Worm (Caenorhabditis elegans) whole organism, L1 larva: ENCODE data around the gene cky-1.

Experiments
- C16A3.4 ChIP-seq: fragments of 150-350 bp; optimal IDR thresholded peaks from 2 replicates; lab custom pipeline; 2014; ENCODE audit warnings: missing biosample characterization, missing genetic modification characterization
- C34B4.2 ChIP-seq: sonication (generic microtip); optimal IDR thresholded peaks from 2 replicates; lab custom pipeline; 2017; ENCODE audit warnings: mild to moderate bottlenecking, missing genetic modification characterization, missing compliant biosample characterization
- blmp-1 ChIP-seq: fragments of 150-350 bp; optimal IDR thresholded peaks from 2 replicates; lab custom pipeline; 2014; ENCODE audit warnings: missing biosample characterization, missing genetic modification characterization
- ceh-82 ChIP-seq, 3 experiments: fragments of 150-350 bp in 1 of 3; sonication (generic microtip) in 2 of 3; optimal IDR thresholded peaks; 2 replicates each; lab custom pipeline; 2014 to 2017; ENCODE audit warnings: missing biosample characterization in 3 of 3, missing genetic modification characterization in 3 of 3
- ces-1 ChIP-seq: fragments of 150-350 bp; optimal IDR thresholded peaks from 2 replicates; lab custom pipeline; 2014; ENCODE audit warnings: missing biosample characterization, missing genetic modification reagents, missing genetic modification characterization
- dsc-1 ChIP-seq: sonication (generic microtip); optimal IDR thresholded peaks from 2 replicates; lab custom pipeline; 2016; ENCODE audit warnings: mild to moderate bottlenecking, missing genetic modification characterization, missing compliant biosample characterization
- efl-1 ChIP-seq, 4 experiments: fragments of 150-350 bp; optimal IDR thresholded peaks in 3 of 4; peaks in 1 of 4; 1 replicate in 1 of 4; 2 replicates in 3 of 4; lab custom pipeline; 2014; ENCODE audit warnings: missing biosample characterization in 2 of 4, missing genetic modification characterization in 2 of 4, missing genetic modification reagents in 2 of 4
- ets-5 ChIP-seq: fragments of 200-800 bp; sonication (Bioruptor generic); IDR thresholded peaks from 2 replicates; pipeline ENCODE4 v1.3.6; 2022; ENCODE audit warnings: missing genetic modification characterization, missing compliant biosample characterization
- fkh-10 ChIP-seq: sonication (generic microtip); optimal IDR thresholded peaks from 2 replicates; lab custom pipeline; 2017; ENCODE audit warnings: missing biosample characterization, missing genetic modification reagents, missing genetic modification characterization
- fkh-4 ChIP-seq: sonication (generic microtip); optimal IDR thresholded peaks from 2 replicates; lab custom pipeline; 2016; ENCODE audit warnings: missing compliant biosample characterization, missing genetic modification characterization, borderline replicate concordance
- fkh-8 ChIP-seq: sonication (generic microtip); optimal IDR thresholded peaks from 2 replicates; lab custom pipeline; 2016; ENCODE audit warnings: mild to moderate bottlenecking, missing genetic modification characterization, missing compliant biosample characterization
- fos-1 ChIP-seq: fragments of 150-350 bp; optimal IDR thresholded peaks from 2 replicates; lab custom pipeline; 2014; ENCODE audit warnings: missing biosample characterization, missing genetic modification characterization
- grh-1 ChIP-seq: fragments of 200-800 bp; sonication (Bioruptor generic); IDR thresholded peaks from 2 replicates; pipeline ENCODE4 v1.3.6; 2022; ENCODE audit warnings: missing genetic modification reagents, missing genetic modification characterization, missing compliant biosample characterization
- jun-1 ChIP-seq: fragments of 150-350 bp; optimal IDR thresholded peaks from 2 replicates; lab custom pipeline; 2014; ENCODE audit warnings: missing biosample characterization, missing genetic modification reagents, missing genetic modification characterization
- lin-13 ChIP-seq: fragments of 150-350 bp; optimal IDR thresholded peaks from 2 replicates; lab custom pipeline; 2014; ENCODE audit warnings: missing biosample characterization, missing genetic modification reagents, missing genetic modification characterization
- lin-14 ChIP-seq: fragments of 200-800 bp; sonication (Bioruptor generic); optimal IDR thresholded peaks from 2 replicates; lab custom pipeline; 2018; ENCODE audit warnings: mild to moderate bottlenecking, missing genetic modification characterization, moderate library complexity, missing compliant biosample characterization
- lin-35 ChIP-seq, 2 experiments: fragments of 150-350 bp; optimal IDR thresholded peaks; 2 replicates each; lab custom pipeline; 2014; ENCODE audit warnings: missing biosample characterization in 2 of 2, missing genetic modification characterization in 2 of 2, missing genetic modification reagents in 2 of 2
- lsy-2 ChIP-seq, 2 experiments: fragments of 150-350 bp; optimal IDR thresholded peaks; 2 replicates each; lab custom pipeline; 2014; ENCODE audit warnings: missing biosample characterization in 2 of 2, missing genetic modification characterization in 2 of 2
- mep-1 ChIP-seq: fragments of 150-350 bp; optimal IDR thresholded peaks from 2 replicates; lab custom pipeline; 2014; ENCODE audit warnings: missing biosample characterization, missing genetic modification characterization
- nhr-84 ChIP-seq: sonication (generic microtip); optimal IDR thresholded peaks from 2 replicates; lab custom pipeline; 2017; ENCODE audit warnings: missing biosample characterization, missing genetic modification characterization
- nhr-85 ChIP-seq: sonication (generic microtip); peaks from one replicate; lab custom pipeline; 2016; ENCODE audit warnings: missing genetic modification characterization, inconsistent platforms, missing compliant biosample characterization
- nhr-90 ChIP-seq: sonication (generic microtip); optimal IDR thresholded peaks from 2 replicates; lab custom pipeline; 2016; ENCODE audit warnings: mild to moderate bottlenecking, missing genetic modification characterization, missing compliant biosample characterization; ENCODE audit not compliant: poor library complexity
- pag-3 ChIP-seq: sonication (generic microtip); optimal IDR thresholded peaks from 2 replicates; lab custom pipeline; 2017; ENCODE audit warnings: missing genetic modification characterization, mild to moderate bottlenecking, missing compliant biosample characterization, antibody characterized with exemption, borderline replicate concordance; ENCODE audit not compliant: insufficient read depth
- rnt-1 ChIP-seq: sonication (generic microtip); optimal IDR thresholded peaks from 2 replicates; lab custom pipeline; 2016; ENCODE audit warnings: mild to moderate bottlenecking, missing genetic modification characterization, moderate library complexity, missing compliant biosample characterization
- skn-1 ChIP-seq: fragments of 150-350 bp; optimal IDR thresholded peaks from 2 replicates; lab custom pipeline; 2014; ENCODE audit warnings: missing biosample characterization, missing genetic modification characterization
- snpc-4 ChIP-seq: fragments of 150-350 bp; optimal IDR thresholded peaks from 2 replicates; lab custom pipeline; 2014; ENCODE audit warnings: missing biosample characterization, missing genetic modification characterization
- sup-37 ChIP-seq: fragments of 200-800 bp; sonication (Bioruptor generic); optimal IDR thresholded peaks from 2 replicates; lab custom pipeline; 2018; ENCODE audit warnings: mild to moderate bottlenecking, missing genetic modification characterization, missing compliant biosample characterization
- swsn-7 ChIP-seq: sonication (generic microtip); optimal IDR thresholded peaks from 2 replicates; lab custom pipeline; 2016; ENCODE audit warnings: missing genetic modification characterization, missing compliant biosample characterization
- tlp-1 ChIP-seq: fragments of 150-350 bp; optimal IDR thresholded peaks from 2 replicates; lab custom pipeline; 2014; ENCODE audit warnings: missing biosample characterization, missing genetic modification characterization
- unc-130 ChIP-seq: fragments of 150-350 bp; optimal IDR thresholded peaks from 2 replicates; lab custom pipeline; 2017; ENCODE audit warnings: missing biosample characterization, missing genetic modification characterization, inconsistent platforms
- unc-30 ChIP-seq: sonication (generic microtip); optimal IDR thresholded peaks from 2 replicates; lab custom pipeline; 2017; ENCODE audit warnings: missing biosample characterization, missing genetic modification characterization
- unc-86 ChIP-seq: sonication (generic microtip); optimal IDR thresholded peaks from 2 replicates; lab custom pipeline; 2016; ENCODE audit warnings: missing genetic modification characterization, missing compliant biosample characterization
- zag-1 ChIP-seq: fragments of 150-350 bp; optimal IDR thresholded peaks from 2 replicates; lab custom pipeline; 2014; ENCODE audit warnings: missing biosample characterization, missing genetic modification characterization
- ztf-11 ChIP-seq, 2 experiments: sonication (generic microtip); optimal IDR thresholded peaks; 2 replicates each; lab custom pipeline; 2016 to 2017; ENCODE audit warnings: missing genetic modification characterization in 2 of 2, missing biosample characterization in 1 of 2, missing compliant biosample characterization in 1 of 2
- ztf-4 ChIP-seq: fragments of 150-350 bp; optimal IDR thresholded peaks from 2 replicates; lab custom pipeline; 2014; ENCODE audit warnings: missing biosample characterization, missing genetic modification characterization

cky-1 gene

ce11 chrV:12747431-12747830, 10.9 kb downstream of the cky-1 start, which contains the start of gene C15C8.4 (continued):
- no peak for TF ChIP-seq C34B4.2 (tag; lab: Kevin White, UChicago)
- no peak for TF ChIP-seq unc-30 (tag; lab: Kevin White, UChicago)
- TF ChIP-seq ztf-4 (tag; lab: Kevin White, UChicago): no peak
- TF ChIP-seq swsn-7 (tag; lab: Kevin White, UChicago): no peak
- TF ChIP-seq lin-13 (GFP tag; lab: Kevin White, UChicago): peak; percentile 9
- TF ChIP-seq lin-35 (GFP tag; optimal IDR thresholded peaks at IDR 0.05; lab: Kevin White, UChicago): no peak
- TF ChIP-seq nhr-90 (tag; lab: Kevin White, UChicago): no peak
- no peak for TF ChIP-seq pag-3 (tag; lab: Kevin White, UChicago)
- TF ChIP-seq unc-130: no peak
- TF ChIP-seq sup-37 (GFP tag; lab: Kevin White, UChicago): no peak
- TF ChIP-seq efl-1 (optimal IDR thresholded peaks at IDR 0.05; lab: Kevin White, UChicago): peak; percentile 15 to 20
- peak; percentile 12 to 85 for TF ChIP-seq efl-1 (GFP tag; optimal IDR thresholded peaks at IDR 0.05 in 1 of 2; lab: Kevin White, UChicago)
- no peak for TF ChIP-seq fkh-10

ce11 chrV:12747856-12748255, 11.4 kb downstream of the cky-1 start, which contains the start of gene C15C8.5:
TSS of gene C15C8.5 (plus strand) at chrV:12748007.
- peak; percentile 93 for TF ChIP-seq fkh-10
- no peak for TF ChIP-seq zag-1 (tag; lab: Kevin White, UChicago)
- TF ChIP-seq lin-14: peak; percentile 36
- TF ChIP-seq ces-1 (GFP tag; lab: Kevin White, UChicago): peak; percentile 43
- TF ChIP-seq efl-1 (optimal IDR thresholded peaks at IDR 0.05; lab: Kevin White, UChicago): no peak
- no peak for TF ChIP-seq efl-1 (GFP tag; optimal IDR thresholded peaks at IDR 0.05 in 1 of 2; lab: Kevin White, UChicago)
- no peak for TF ChIP-seq ztf-11 (tag; optimal IDR thresholded peaks at IDR 0.05; lab: Kevin White, UChicago)
- TF ChIP-seq unc-86 (tag; lab: Kevin White, UChicago): no peak

- TF ChIP-seq unc-30 (tag; lab: Kevin White, UChicago): no peak
- no peak for TF ChIP-seq skn-1
- no peak for TF ChIP-seq grh-1 (GFP tag; lab: Robert Waterston, UW)
- TF ChIP-seq nhr-84: no peak
- no peak for TF ChIP-seq fos-1 (tag; lab: Kevin White, UChicago)
- TF ChIP-seq zag-1 (tag; lab: Kevin White, UChicago): no peak
- no peak for TF ChIP-seq C16A3.4 (tag; lab: Kevin White, UChicago)
- no peak for TF ChIP-seq rnt-1 (tag; lab: Kevin White, UChicago)
These were observed 13.1 kb downstream of the cky-1 start for ce11 chrV:12749558-12749957.

- TF ChIP-seq jun-1 (tag; lab: Kevin White, UChicago): no peak
- peak; percentile 83 for TF ChIP-seq fkh-4 (tag; lab: Kevin White, UChicago)
- TF ChIP-seq unc-130: no peak
- no peak for TF ChIP-seq tlp-1
- TF ChIP-seq ets-5 (GFP tag; lab: Robert Waterston, UW): no peak
- peak; percentile 87 for TF ChIP-seq dsc-1 (tag; lab: Kevin White, UChicago)
- no peak for TF ChIP-seq lsy-2 (tag; optimal IDR thresholded peaks at IDR 0.05; lab: Kevin White, UChicago)
- TF ChIP-seq snpc-4 (tag; lab: Kevin White, UChicago): no peak
- no peak for TF ChIP-seq rnt-1 (tag; lab: Kevin White, UChicago)
- TF ChIP-seq, all 84 proteins: peak for 2
These were observed 15.1 kb downstream of the cky-1 start, which contains the start of gene C15C8.6 for ce11 chrV:12751495-12752050. TSS of gene C15C8.6 (minus strand) at chrV:12751545.

- TF ChIP-seq C16A3.4 (tag; lab: Kevin White, UChicago) (no peak), nhr-85 (tag; lab: Kevin White, UChicago) (peak; percentile 25), fkh-8 (tag; lab: Kevin White, UChicago) (no peak), blmp-1 (tag; lab: Kevin White, UChicago) (peak; percentile 40), lin-35 (GFP tag; optimal IDR thresholded peaks at IDR 0.05; lab: Kevin White, UChicago) (no peak), ceh-82 (tag; optimal IDR thresholded peaks at IDR 0.05; lab: Kevin White, UChicago) (no peak), efl-1 (optimal IDR thresholded peaks at IDR 0.05; lab: Kevin White, UChicago) (no peak), efl-1 (GFP tag; optimal IDR thresholded peaks at IDR 0.05 in 1 of 2; lab: Kevin White, UChicago) (no peak), mep-1 (tag; lab: Kevin White, UChicago) (no peak)
- TF ChIP-seq, all 84 proteins: peak for 2
These were observed 15.9 kb downstream of the cky-1 start, which contains the start of gene C15C8.8 for ce11 chrV:12752407-12752806. TSS of gene C15C8.8 (minus strand) at chrV:12752507.
